Fruit fly (Drosophila melanogaster) whole organism: ENCODE measurements around the gene Pomp.

ENCODE experiments used
- CG8478 ChIP-seq: fragments of >200 bp; optimal IDR thresholded peaks from 2 replicates; lab custom pipeline; 2018; ENCODE audit warnings: inconsistent platforms
- Dll ChIP-seq: fragments of >200 bp; optimal IDR thresholded peaks from 2 replicates; lab custom pipeline; 2017
- EcR ChIP-seq, 2 experiments: fragments of >200 bp; optimal IDR thresholded peaks; 2 replicates each; lab custom pipeline; 2017; ENCODE audit warnings: missing biosample characterization in 2 of 2, missing genetic modification characterization in 2 of 2, missing genetic modification reagents in 2 of 2
- pan ChIP-seq: fragments of >200 bp; optimal IDR thresholded peaks from 2 replicates; lab custom pipeline; 2017
- psq ChIP-seq: fragments of >200 bp; optimal IDR thresholded peaks from 2 replicates; lab custom pipeline; 2017
- usp ChIP-seq: fragments of >200 bp; optimal IDR thresholded peaks from 2 replicates; lab custom pipeline; 2017; ENCODE audit warnings: missing biosample characterization, missing genetic modification characterization, mixed read lengths

DNA sequence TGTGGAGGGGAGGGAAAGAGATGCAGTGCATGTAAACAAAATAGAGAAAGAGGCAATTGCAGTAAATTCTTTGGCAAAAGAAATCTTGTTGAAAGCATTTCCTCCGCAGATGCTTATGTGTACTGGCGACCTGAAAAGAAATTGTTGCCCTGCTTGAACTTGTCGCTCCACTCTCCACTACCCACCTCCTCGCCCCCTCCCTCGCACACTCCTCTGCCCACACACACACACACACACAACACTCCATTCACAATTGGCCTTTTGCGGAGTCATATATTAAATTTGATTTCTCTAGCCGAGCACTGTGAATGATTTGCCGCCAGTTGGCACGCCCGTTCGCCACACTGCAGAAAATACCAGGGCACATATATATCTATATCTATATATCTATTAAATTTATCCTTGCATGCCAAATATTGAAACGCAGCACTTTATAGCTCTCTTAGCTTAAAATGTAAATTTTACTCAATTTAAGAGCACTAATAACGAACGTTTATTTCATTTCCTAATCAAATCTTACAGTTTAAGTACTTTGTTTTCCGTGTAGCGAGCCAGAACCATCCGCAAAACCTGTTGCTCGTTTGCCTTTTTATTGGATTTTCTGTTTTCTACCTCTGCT lies 28.5 kb upstream of the Pomp start:
- TF ChIP-seq psq (lab: Kevin White, UChicago), result no peak
- no peak for TF ChIP-seq Dll
- no peak for TF ChIP-seq usp (GFP tag; lab: Kevin White, UChicago)
- TF ChIP-seq CG8478, result no peak
- no peak for TF ChIP-seq EcR (GFP tag; optimal IDR thresholded peaks at IDR 0.05; lab: Kevin White, UChicago)
- no peak for TF ChIP-seq pan
